Fruit fly (Drosophila melanogaster) whole organism, embryonic: Measurements from ENCODE around the gene CG18131.

Experiments
- Bgb ChIP-seq: fragments of 200-800 bp; sonication (Bioruptor generic); IDR thresholded peaks from 2 replicates; pipeline ENCODE4 v1.3.6; 2022; ENCODE audit warnings: missing biosample characterization, missing genetic modification characterization; ENCODE audit not compliant: partially characterized antibody
- CG11093 ChIP-seq: fragments of 200-800 bp; sonication (Bioruptor generic); IDR thresholded peaks from 3 replicates; pipeline ENCODE4 v1.3.6; 2022; ENCODE audit warnings: missing biosample characterization, missing genetic modification characterization
- CG11723 ChIP-seq: fragments of 200-800 bp; sonication (Bioruptor generic); optimal IDR thresholded peaks from 2 replicates; lab custom pipeline; 2017; ENCODE audit warnings: missing biosample characterization, mild to moderate bottlenecking, missing genetic modification characterization
- CG12104 ChIP-seq: fragments of 200-800 bp; sonication (Bioruptor generic); optimal IDR thresholded peaks from 3 replicates; lab custom pipeline; 2016; ENCODE audit warnings: missing biosample characterization, missing genetic modification characterization
- CG12155 ChIP-seq: fragments of 200-800 bp; sonication (Bioruptor generic); optimal IDR thresholded peaks from 3 replicates; lab custom pipeline; 2016; ENCODE audit warnings: missing biosample characterization, missing genetic modification characterization
- CG15269 ChIP-seq: fragments of 200-800 bp; sonication (Bioruptor generic); optimal IDR thresholded peaks from 2 replicates; lab custom pipeline; 2018; ENCODE audit warnings: missing biosample characterization, mild to moderate bottlenecking, missing genetic modification characterization, moderate library complexity
- CG1529 ChIP-seq: fragments of 200-800 bp; sonication (Bioruptor generic); optimal IDR thresholded peaks from 3 replicates; lab custom pipeline; 2018; ENCODE audit warnings: missing biosample characterization, missing genetic modification characterization
- CG15479 ChIP-seq: fragments of 200-800 bp; sonication (Bioruptor generic); optimal IDR thresholded peaks from 3 replicates; lab custom pipeline; 2019; ENCODE audit warnings: missing biosample characterization, mild to moderate bottlenecking, missing genetic modification characterization, moderate library complexity
- CG17612 ChIP-seq: fragments of 200-800 bp; sonication (Bioruptor generic); IDR thresholded peaks from 2 replicates; pipeline ENCODE4 v1.3.6; 2022; ENCODE audit warnings: missing biosample characterization, missing genetic modification characterization
- CG2202 ChIP-seq: fragments of 200-800 bp; sonication (Bioruptor generic); optimal IDR thresholded peaks from 2 replicates; lab custom pipeline; 2018; ENCODE audit warnings: missing biosample characterization, mild to moderate bottlenecking, missing genetic modification characterization
- CG2875 ChIP-seq: fragments of 200-800 bp; sonication (Bioruptor generic); optimal IDR thresholded peaks from 2 replicates; lab custom pipeline; 2017; ENCODE audit warnings: missing biosample characterization, mild to moderate bottlenecking, missing genetic modification characterization, missing genetic modification reagents
- CG34422 ChIP-seq: fragments of 200-800 bp; sonication (Bioruptor generic); IDR thresholded peaks from 3 replicates; pipeline ENCODE4 v1.3.6; 2022; ENCODE audit warnings: missing biosample characterization, missing genetic modification characterization
- CG3995 ChIP-seq: fragments of 200-800 bp; sonication (Bioruptor generic); optimal IDR thresholded peaks from 3 replicates; lab custom pipeline; 2016; ENCODE audit warnings: missing biosample characterization, missing genetic modification characterization
- CG5245 ChIP-seq: fragments of 200-800 bp; sonication (Bioruptor generic); optimal IDR thresholded peaks from 3 replicates; lab custom pipeline; 2016; ENCODE audit warnings: missing biosample characterization, missing genetic modification characterization
- CG7928 ChIP-seq: fragments of 200-800 bp; sonication (Bioruptor generic); optimal IDR thresholded peaks from 2 replicates; lab custom pipeline; 2017; ENCODE audit warnings: missing biosample characterization, mild to moderate bottlenecking, missing genetic modification characterization
- CG9727 ChIP-seq: fragments of 200-800 bp; sonication (Bioruptor generic); optimal IDR thresholded peaks from 3 replicates; lab custom pipeline; 2017; ENCODE audit warnings: missing biosample characterization, mild to moderate bottlenecking, missing genetic modification characterization
- Chrac-16 ChIP-seq: fragments of 200-800 bp; sonication (Bioruptor generic); optimal IDR thresholded peaks from 3 replicates; lab custom pipeline; 2016; ENCODE audit warnings: missing biosample characterization, missing genetic modification characterization
- Dp ChIP-seq: fragments of 200-800 bp; sonication (Bioruptor generic); optimal IDR thresholded peaks from 2 replicates; lab custom pipeline; 2018; ENCODE audit warnings: missing biosample characterization, mild to moderate bottlenecking, missing genetic modification characterization, moderate library complexity
- Drgx ChIP-seq: fragments of 200-800 bp; sonication (Bioruptor generic); IDR thresholded peaks from 2 replicates; pipeline ENCODE4 v1.3.6; 2022; ENCODE audit warnings: missing biosample characterization, missing genetic modification characterization
- Eip74EF ChIP-seq, 2 experiments: fragments of 200-800 bp in 1 of 2; fragments of >200 bp in 1 of 2; sonication (Bioruptor generic) in 1 of 2; optimal IDR thresholded peaks; 2 replicates each; lab custom pipeline; 2017 to 2019; ENCODE audit warnings: missing biosample characterization in 2 of 2, missing genetic modification characterization in 2 of 2, mild to moderate bottlenecking in 1 of 2, moderate library complexity in 1 of 2
- Kr ChIP-seq: fragments of 200-800 bp; sonication (Bioruptor generic); optimal IDR thresholded peaks from 2 replicates; lab custom pipeline; 2017; ENCODE audit warnings: missing biosample characterization, mild to moderate bottlenecking, missing genetic modification characterization
- Mad ChIP-seq: fragments of 200-800 bp; sonication (Bioruptor generic); optimal IDR thresholded peaks from 2 replicates; lab custom pipeline; 2016; ENCODE audit warnings: missing biosample characterization, missing genetic modification characterization
- Myb ChIP-seq: fragments of 200-800 bp; sonication (Bioruptor generic); optimal IDR thresholded peaks from 2 replicates; lab custom pipeline; 2016; ENCODE audit warnings: missing biosample characterization, missing genetic modification characterization
- Sry-δ ChIP-seq: fragments of 200-800 bp; sonication (Bioruptor generic); optimal IDR thresholded peaks from 2 replicates; lab custom pipeline; 2016; ENCODE audit warnings: missing biosample characterization, missing genetic modification characterization
- Tbp ChIP-seq: fragments of >200 bp; optimal IDR thresholded peaks from 2 replicates; lab custom pipeline; 2018; ENCODE audit warnings: missing biosample characterization, missing genetic modification characterization
- bcd ChIP-seq: fragments of 200-800 bp; sonication (Bioruptor generic); optimal IDR thresholded peaks from 2 replicates; lab custom pipeline; 2017; ENCODE audit warnings: missing biosample characterization, mild to moderate bottlenecking, missing genetic modification characterization
- ci ChIP-seq: fragments of 200-800 bp; sonication (Bioruptor generic); IDR thresholded peaks from 3 replicates; pipeline ENCODE4 v1.3.6; 2022; ENCODE audit warnings: missing biosample characterization, missing genetic modification characterization
- corto ChIP-seq: fragments of 200-800 bp; sonication (Bioruptor generic); optimal IDR thresholded peaks from 2 replicates; lab custom pipeline; 2016; ENCODE audit warnings: missing biosample characterization, mild to moderate bottlenecking, missing genetic modification characterization, moderate library complexity
- ftz-f1 ChIP-seq: fragments of 200-800 bp; sonication (Bioruptor generic); optimal IDR thresholded peaks from 2 replicates; lab custom pipeline; 2016; ENCODE audit warnings: missing biosample characterization, missing genetic modification characterization
- gem ChIP-seq: fragments of 200-800 bp; sonication (Bioruptor generic); optimal IDR thresholded peaks from 2 replicates; lab custom pipeline; 2019; ENCODE audit warnings: missing biosample characterization, mild to moderate bottlenecking, missing genetic modification characterization, moderate library complexity
- hb ChIP-seq: fragments of 200-800 bp; sonication (Bioruptor generic); IDR thresholded peaks from 3 replicates; pipeline ENCODE4 v1.3.6; 2022; ENCODE audit warnings: missing biosample characterization, missing genetic modification characterization; ENCODE audit not compliant: partially characterized antibody
- ind ChIP-seq: fragments of 200-800 bp; sonication (Bioruptor generic); optimal IDR thresholded peaks from 3 replicates; lab custom pipeline; 2016; ENCODE audit warnings: missing biosample characterization, missing genetic modification characterization
- inv ChIP-seq: fragments of 200-800 bp; sonication (Bioruptor generic); IDR thresholded peaks from 2 replicates; pipeline ENCODE4 v1.3.6; 2022; ENCODE audit warnings: missing biosample characterization, missing genetic modification characterization; ENCODE audit not compliant: partially characterized antibody
- pum ChIP-seq: fragments of 200-800 bp; sonication (Bioruptor generic); optimal IDR thresholded peaks from 2 replicates; lab custom pipeline; 2016; ENCODE audit warnings: missing biosample characterization, missing genetic modification characterization
- sc ChIP-seq, 3 experiments: fragments of >200 bp in 2 of 3; fragments of 200-800 bp in 1 of 3; sonication (Bioruptor generic) in 1 of 3; optimal IDR thresholded peaks; 2 replicates in 2 of 3; 3 replicates in 1 of 3; lab custom pipeline; 2017; ENCODE audit warnings: mild to moderate bottlenecking in 1 of 3, missing biosample characterization in 1 of 3, missing genetic modification characterization in 1 of 3, missing genetic modification reagents in 1 of 3
- sens ChIP-seq: fragments of 200-800 bp; sonication (Bioruptor generic); peaks from one replicate; lab custom pipeline; 2016; ENCODE audit warnings: missing biosample characterization, missing genetic modification characterization
- sug ChIP-seq: fragments of 200-800 bp; optimal IDR thresholded peaks from 2 replicates; lab custom pipeline; 2019; ENCODE audit warnings: missing biosample characterization, mild to moderate bottlenecking, missing genetic modification characterization, moderate library complexity
- tna ChIP-seq: fragments of 200-800 bp; sonication (Bioruptor generic); IDR thresholded peaks from 2 replicates; pipeline ENCODE4 v1.3.6; 2022; ENCODE audit warnings: missing biosample characterization, missing genetic modification characterization; ENCODE audit not compliant: partially characterized antibody
- trem ChIP-seq: fragments of 200-800 bp; optimal IDR thresholded peaks from 3 replicates; lab custom pipeline; 2019; ENCODE audit warnings: missing biosample characterization, mild to moderate bottlenecking, missing genetic modification characterization, moderate library complexity
- zen ChIP-seq: fragments of 200-800 bp; sonication (Bioruptor generic); optimal IDR thresholded peaks from 3 replicates; lab custom pipeline; 2018; ENCODE audit warnings: missing biosample characterization, mild to moderate bottlenecking, missing genetic modification characterization, moderate library complexity

Gene CG18131

DNA sequence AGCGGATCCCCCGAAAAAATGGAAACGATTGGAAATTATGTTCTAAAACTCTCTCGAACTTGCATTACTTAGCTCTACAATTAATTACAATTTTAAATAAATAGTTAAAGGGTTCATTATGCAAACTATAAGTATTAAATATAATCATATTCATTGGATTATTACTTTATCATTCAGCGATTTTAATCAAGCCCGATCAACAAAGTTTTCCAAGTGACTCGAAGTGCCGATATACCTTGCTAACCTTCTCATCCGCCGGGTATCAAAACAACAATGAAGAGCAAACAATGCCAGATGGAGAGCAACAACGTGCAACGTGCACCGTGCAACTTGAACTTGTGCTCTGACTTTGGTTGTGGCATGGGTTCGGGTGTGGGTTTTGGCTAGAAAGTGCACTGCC, 44.1 kb downstream of the CG18131 start (continued):
- TF ChIP-seq CG11723 (no peak), CG2875 (GFP tag; lab: Kevin White, UChicago) (peak; percentile 65), Kr (GFP tag; lab: Kevin White, UChicago) (no peak), CG15479 (GFP tag; lab: Kevin White, UChicago) (no peak), CG34422 (GFP tag; lab: Robert Waterston, UW) (no peak), corto (no peak), CG3995 (no peak), Dp (no peak), Chrac-16 (GFP tag; lab: Kevin White, UChicago) (peak; percentile 46), pum (no peak), CG5245 (peak; percentile 44), CG7928 (no peak), zen (tag; lab: Kevin White, UChicago) (peak; percentile 72), CG12155 (no peak), hb (no peak), bcd (GFP tag; lab: Kevin White, UChicago) (no peak), Bgb (GFP tag; lab: Robert Waterston, UW) (no peak), Myb (no peak), Eip74EF (GFP tag; optimal IDR thresholded peaks at IDR 0.05; lab: Kevin White, UChicago) (peak in 1 of 2 experiments; percentile 3), sug (tag; lab: Kevin White, UChicago) (no peak), Mad (GFP tag; lab: Kevin White, UChicago) (no peak), trem (tag; lab: Kevin White, UChicago) (peak; percentile 78), CG11093 (GFP tag; lab: Robert Waterston, UW) (peak; percentile 50; the same call in 1 of the 3 replicates), CG12104 (no peak), CG1529 (GFP tag; lab: Kevin White, UChicago) (peak; percentile 45), ftz-f1 (GFP tag; lab: Kevin White, UChicago) (no peak), CG17612 (GFP tag; lab: Robert Waterston, UW) (no peak), CG9727 (GFP tag; lab: Kevin White, UChicago) (peak; percentile 72), sc (optimal IDR thresholded peaks at IDR 0.05; lab: Kevin White, UChicago) (no peak), sc (GFP tag; optimal IDR thresholded peaks at IDR 0.05; lab: Kevin White, UChicago) (peak; percentile 44), ci (peak; percentile 67; the same call in 2 of the 3 replicates), Tbp (no peak), ind (GFP tag; lab: Kevin White, UChicago) (peak; percentile 20), CG2202 (tag; lab: Kevin White, UChicago) (peak; percentile 73), tna (no peak)

DNA sequence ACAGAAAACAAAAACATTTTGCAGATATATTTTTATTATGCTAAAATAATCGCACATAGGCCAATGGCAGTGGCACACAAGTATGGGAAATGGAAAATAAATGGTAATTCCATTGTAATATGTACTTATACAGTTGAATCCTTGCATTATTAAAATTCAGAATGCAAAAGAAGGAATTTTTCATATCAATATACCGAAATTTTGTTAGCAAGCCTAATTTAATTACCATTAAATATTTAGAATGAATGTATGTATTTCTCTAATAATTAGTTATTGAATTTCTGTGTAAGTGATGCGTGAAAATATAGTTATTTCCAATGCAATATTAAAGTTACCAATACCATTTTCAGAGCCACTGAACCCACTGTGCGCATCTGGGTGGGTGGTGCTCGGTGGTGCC, 44.9 kb downstream of the CG18131 start:
- TF ChIP-seq gem (tag; lab: Kevin White, UChicago), result peak; percentile 14
- peak; percentile 73 for TF ChIP-seq sens
- no peak for TF ChIP-seq Sry-δ (GFP tag; lab: Kevin White, UChicago)
- no peak for TF ChIP-seq inv (GFP tag; lab: Robert Waterston, UW)
- no peak for TF ChIP-seq CG15269
- peak; percentile 30; the same call in 1 of the 2 replicates for TF ChIP-seq Drgx (GFP tag; lab: Robert Waterston, UW)
